Fruit fly (Drosophila melanogaster) whole organism, wandering third instar larva: Measurements from ENCODE around the gene CG46313.

Source experiments
- Abd-B ChIP-seq: fragments of >200 bp; optimal IDR thresholded peaks from 2 replicates; lab custom pipeline; 2017; ENCODE audit warnings: missing biosample characterization, missing genetic modification characterization
- CG32264 ChIP-seq: fragments of 200-800 bp; sonication (Bioruptor generic); optimal IDR thresholded peaks from 2 replicates; lab custom pipeline; 2016; ENCODE audit warnings: missing biosample characterization, missing genetic modification characterization
- CG9705 ChIP-seq: fragments of 200-800 bp; sonication (Bioruptor generic); optimal IDR thresholded peaks from 2 replicates; lab custom pipeline; 2018; ENCODE audit warnings: missing biosample characterization, mild to moderate bottlenecking, missing genetic modification characterization
- Hr78 ChIP-seq: fragments of >200 bp; optimal IDR thresholded peaks from 2 replicates; lab custom pipeline; 2017; ENCODE audit warnings: missing biosample characterization, missing genetic modification characterization
- Jra ChIP-seq: sonication (Bioruptor generic); optimal IDR thresholded peaks from 2 replicates; lab custom pipeline; 2016; ENCODE audit warnings: missing biosample characterization, missing genetic modification characterization
- OdsH ChIP-seq: fragments of 200-800 bp; sonication (Bioruptor generic); optimal IDR thresholded peaks from 2 replicates; lab custom pipeline; 2016; ENCODE audit warnings: missing biosample characterization, mild to moderate bottlenecking, missing genetic modification characterization
- Sp1 ChIP-seq: fragments of 200-800 bp; sonication (Bioruptor generic); optimal IDR thresholded peaks from 3 replicates; lab custom pipeline; 2019; ENCODE audit warnings: missing biosample characterization, mild to moderate bottlenecking, missing genetic modification characterization, moderate library complexity
- fru ChIP-seq: fragments of 200-800 bp; sonication (Bioruptor generic); optimal IDR thresholded peaks from 3 replicates; lab custom pipeline; 2016; ENCODE audit warnings: missing biosample characterization, mild to moderate bottlenecking, missing genetic modification characterization
- jim ChIP-seq: fragments of 175-275, 200-325 bp; sonication (Bioruptor generic); optimal IDR thresholded peaks from 2 replicates; lab custom pipeline; 2016; ENCODE audit warnings: missing biosample characterization, mild to moderate bottlenecking, missing genetic modification characterization
- rgr ChIP-seq: fragments of 200-800 bp; sonication (Bioruptor generic); optimal IDR thresholded peaks from 3 replicates; lab custom pipeline; 2016; ENCODE audit warnings: missing biosample characterization, mild to moderate bottlenecking, missing genetic modification characterization
- sage ChIP-seq: fragments of 200-800 bp; sonication (Bioruptor generic); optimal IDR thresholded peaks from 2 replicates; lab custom pipeline; 2016; ENCODE audit warnings: missing biosample characterization, mild to moderate bottlenecking, missing genetic modification characterization
- usp ChIP-seq: fragments of >200 bp; optimal IDR thresholded peaks from 2 replicates; lab custom pipeline; 2017; ENCODE audit warnings: missing biosample characterization, missing genetic modification characterization

DNA sequence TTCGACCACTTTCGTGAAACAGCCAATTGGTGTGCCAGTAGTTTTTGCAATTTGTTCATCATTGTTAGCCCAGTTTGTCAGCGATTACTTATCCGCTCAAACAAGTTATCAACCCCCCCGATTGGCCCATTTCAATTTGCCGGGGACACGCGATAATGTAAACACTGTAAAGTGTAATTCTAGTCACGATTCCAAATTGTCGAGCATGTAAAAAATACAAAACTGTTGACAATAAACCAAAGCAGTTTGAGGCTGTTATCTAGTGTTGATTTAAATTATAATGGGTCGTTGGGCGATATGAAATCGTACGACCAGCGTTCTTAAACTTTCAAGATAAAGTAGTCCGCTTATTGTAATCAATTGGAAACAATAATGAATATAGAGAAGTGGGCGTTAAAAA is 9.1 kb downstream of the CG46313 start:
- TF ChIP-seq Abd-B (GFP tag; lab: Kevin White, UChicago), result no peak
- no peak for TF ChIP-seq fru (GFP tag; lab: Kevin White, UChicago)
- no peak for TF ChIP-seq Hr78
- TF ChIP-seq rgr (GFP tag; lab: Kevin White, UChicago), result no peak
- no peak for TF ChIP-seq CG32264 (GFP tag; lab: Kevin White, UChicago)
- no peak for TF ChIP-seq OdsH
- no peak for TF ChIP-seq Jra
- no peak for TF ChIP-seq Sp1 (GFP tag; lab: Kevin White, UChicago)
- TF ChIP-seq sage, result no peak
- no peak for TF ChIP-seq jim (GFP tag; lab: Kevin White, UChicago)
- TF ChIP-seq CG9705 (GFP tag; lab: Kevin White, UChicago), result no peak
- no peak for TF ChIP-seq usp (GFP tag; lab: Kevin White, UChicago)
